Fruit fly (Drosophila melanogaster) whole organism: Measurements from ENCODE around the gene prg.

Experiments used
- CG8478 ChIP-seq: fragments of >200 bp; optimal IDR thresholded peaks from 2 replicates; lab custom pipeline; 2018; ENCODE audit warnings: inconsistent platforms
- Dll ChIP-seq: fragments of >200 bp; optimal IDR thresholded peaks from 2 replicates; lab custom pipeline; 2017
- EcR ChIP-seq, 2 experiments: fragments of >200 bp; optimal IDR thresholded peaks; 2 replicates each; lab custom pipeline; 2017; ENCODE audit warnings: missing biosample characterization in 2 of 2, missing genetic modification characterization in 2 of 2, missing genetic modification reagents in 2 of 2
- pan ChIP-seq: fragments of >200 bp; optimal IDR thresholded peaks from 2 replicates; lab custom pipeline; 2017
- psq ChIP-seq: fragments of >200 bp; optimal IDR thresholded peaks from 2 replicates; lab custom pipeline; 2017
- usp ChIP-seq: fragments of >200 bp; optimal IDR thresholded peaks from 2 replicates; lab custom pipeline; 2017; ENCODE audit warnings: missing biosample characterization, missing genetic modification characterization, mixed read lengths

The prg gene

DNA sequence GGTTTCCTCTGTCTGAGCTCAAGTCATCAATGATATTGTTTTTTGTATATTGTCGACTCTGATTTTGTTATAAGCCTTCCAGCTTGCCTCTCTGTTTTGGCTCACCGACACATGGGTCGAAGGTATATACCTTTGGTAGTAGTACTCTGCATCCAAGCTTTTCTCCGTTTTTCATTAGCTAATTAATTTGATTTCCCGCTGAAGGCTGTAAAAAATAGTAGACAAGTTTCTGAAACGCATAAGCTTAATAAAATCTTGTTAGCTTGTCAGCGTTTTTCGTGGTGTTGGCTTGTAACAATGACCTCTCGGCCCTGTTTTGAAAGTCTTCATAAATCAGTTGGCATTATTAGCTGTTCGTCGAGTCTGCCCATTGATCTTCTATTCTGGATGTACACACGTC is 16.5 kb downstream of the prg start:
- TF ChIP-seq pan, result no peak
- TF ChIP-seq EcR (GFP tag; optimal IDR thresholded peaks at IDR 0.05; lab: Kevin White, UChicago), result no peak
- TF ChIP-seq usp (GFP tag; lab: Kevin White, UChicago), result no peak
- TF ChIP-seq Dll (lab: Kevin White, UChicago), result no peak
- TF ChIP-seq psq (lab: Kevin White, UChicago), result no peak
- TF ChIP-seq CG8478 (lab: Kevin White, UChicago), result no peak

DNA sequence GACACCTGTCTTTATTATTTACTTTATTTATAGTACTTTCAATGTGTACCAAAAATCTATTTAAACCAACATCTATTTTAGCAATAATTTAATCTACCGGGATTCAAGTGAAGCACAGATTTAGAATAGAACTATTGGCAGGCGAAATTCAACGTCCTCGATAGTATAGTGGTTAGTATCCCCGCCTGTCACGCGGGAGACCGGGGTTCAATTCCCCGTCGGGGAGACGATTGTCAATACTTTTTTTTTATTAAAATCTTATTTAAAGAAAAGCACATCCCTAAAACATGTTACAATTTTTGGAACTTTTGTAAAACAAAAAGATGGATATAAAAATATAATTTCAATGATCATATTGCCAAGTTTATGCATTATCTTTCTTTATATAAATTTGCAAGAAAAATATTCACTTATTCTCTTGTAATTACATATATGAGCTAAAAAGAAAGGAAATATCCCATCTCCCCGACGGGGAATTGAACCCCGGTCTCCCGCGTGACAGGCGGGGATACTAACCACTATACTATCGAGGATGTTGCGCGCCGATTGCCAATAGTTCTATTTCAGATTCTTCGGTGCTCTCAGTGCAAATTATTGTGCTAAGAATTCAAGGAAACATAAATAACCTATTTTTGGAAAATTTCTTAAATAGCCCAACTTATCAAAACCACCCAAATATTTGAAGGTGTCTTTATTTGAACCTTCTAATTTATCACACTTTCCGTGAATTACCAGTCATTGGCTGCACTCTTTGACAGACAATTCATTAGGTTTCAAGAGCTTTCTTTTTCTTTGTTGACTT is 17.5 kb downstream of the prg start, which contains the start of gene CG43796:
CG43796 (plus strand) TSS at position 752 of the 802 bp plus-strand sequence.
- TF ChIP-seq CG8478 (lab: Kevin White, UChicago) (no peak), EcR (GFP tag; optimal IDR thresholded peaks at IDR 0.05; lab: Kevin White, UChicago) (no peak), usp (GFP tag; lab: Kevin White, UChicago) (no peak), Dll (lab: Kevin White, UChicago) (no peak), pan (no peak), psq (lab: Kevin White, UChicago) (no peak)

DNA sequence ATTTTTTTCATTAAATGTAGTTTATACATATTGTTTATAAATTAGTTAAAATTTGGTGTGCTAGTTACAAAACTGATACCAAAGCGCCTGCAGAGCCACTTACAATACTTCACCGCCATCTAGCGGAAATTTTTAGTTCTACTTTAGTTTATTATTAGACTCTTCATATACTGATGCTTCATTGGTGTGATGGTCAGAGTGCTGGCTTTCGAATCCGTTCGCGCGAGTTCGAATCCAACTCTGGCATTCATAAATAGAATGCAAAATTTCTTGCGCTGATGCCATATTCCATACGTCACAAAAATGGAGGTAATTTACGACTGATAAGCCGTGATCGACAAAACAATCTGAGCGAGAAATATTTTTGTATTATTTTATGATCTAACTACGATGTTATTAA is 21.3 kb downstream of the prg start:
- TF ChIP-seq pan (no peak), Dll (lab: Kevin White, UChicago) (no peak), psq (lab: Kevin White, UChicago) (no peak), usp (GFP tag; lab: Kevin White, UChicago) (no peak), CG8478 (lab: Kevin White, UChicago) (no peak), EcR (GFP tag; optimal IDR thresholded peaks at IDR 0.05; lab: Kevin White, UChicago) (no peak)

DNA sequence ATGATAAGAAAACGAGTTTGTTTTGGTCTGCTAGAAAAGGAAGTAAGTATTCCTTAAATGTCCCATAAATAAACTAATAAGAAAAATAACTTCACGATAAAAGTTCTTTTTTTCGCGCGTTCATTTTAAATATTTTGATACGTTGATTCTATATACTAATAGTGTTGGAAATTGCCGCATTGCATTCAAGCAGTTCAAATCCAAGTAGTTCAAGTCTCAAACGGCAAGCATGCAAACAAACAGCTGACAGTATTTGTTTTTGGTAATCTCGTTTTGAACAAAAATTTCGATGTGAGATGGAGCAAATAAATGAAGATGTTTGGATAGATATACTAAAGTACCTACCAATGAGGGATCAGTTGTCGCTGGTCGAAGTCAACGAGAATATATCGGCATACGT is 24.4 kb downstream of the prg start, which contains the start of gene CG13088:
CG13088 (plus strand) TSS at position 247 of the 400 bp plus-strand sequence.
- no peak for TF ChIP-seq Dll (lab: Kevin White, UChicago)
- no peak for TF ChIP-seq usp (GFP tag; lab: Kevin White, UChicago)
- no peak for TF ChIP-seq CG8478 (lab: Kevin White, UChicago)
- no peak for TF ChIP-seq psq (lab: Kevin White, UChicago)

DNA sequence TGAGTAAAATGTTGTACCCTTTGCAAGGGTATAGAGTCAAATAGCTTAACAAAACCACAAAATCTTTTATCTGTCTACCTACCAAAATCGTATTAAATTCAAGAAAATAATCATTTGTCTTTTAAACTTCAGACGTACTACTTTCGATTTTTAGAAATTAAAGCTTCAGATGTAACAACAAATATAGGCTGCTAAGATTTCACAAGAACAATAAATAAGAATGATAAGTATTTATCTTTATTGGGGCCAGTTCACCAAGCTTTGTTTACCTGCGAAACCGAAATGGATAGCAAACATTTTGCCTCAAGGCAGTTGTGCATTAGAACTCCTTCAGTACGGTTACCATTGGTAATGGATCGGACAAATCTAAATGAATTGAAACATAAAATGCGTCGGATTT is 26.2 kb downstream of the prg start, which contains the start of gene CG43400:
CG43400 (plus strand) TSS at position 301 of the 400 bp plus-strand sequence.
- no peak for TF ChIP-seq Dll (lab: Kevin White, UChicago)
- no peak for TF ChIP-seq EcR (GFP tag; optimal IDR thresholded peaks at IDR 0.05; lab: Kevin White, UChicago)
- no peak for TF ChIP-seq psq (lab: Kevin White, UChicago)
- no peak for TF ChIP-seq usp (GFP tag; lab: Kevin White, UChicago)
- TF ChIP-seq CG8478 (lab: Kevin White, UChicago), result no peak
- no peak for TF ChIP-seq pan

DNA sequence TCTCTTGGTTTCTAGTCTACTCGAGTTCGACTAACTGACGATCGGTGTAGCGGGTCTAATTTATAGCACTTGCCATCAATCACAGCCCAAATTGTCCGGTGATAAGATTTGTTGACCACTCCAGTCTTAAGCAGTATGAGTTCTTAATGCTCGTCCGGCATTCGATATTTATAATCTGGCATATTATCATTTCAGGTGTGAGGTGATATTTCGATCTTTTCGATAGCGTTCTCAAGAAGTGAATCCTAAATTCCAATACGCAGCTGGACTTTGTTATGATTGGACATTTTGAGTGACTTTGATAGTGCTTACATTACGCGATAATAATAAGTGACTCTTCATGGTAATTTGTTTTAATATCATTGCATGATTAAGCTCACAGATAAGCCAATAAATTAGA is 32.0 kb downstream of the prg start, which contains the start of gene Bace:
Bace (minus strand) TSS at position 39 of the 400 bp plus-strand sequence.
- no peak for TF ChIP-seq psq (lab: Kevin White, UChicago)

DNA sequence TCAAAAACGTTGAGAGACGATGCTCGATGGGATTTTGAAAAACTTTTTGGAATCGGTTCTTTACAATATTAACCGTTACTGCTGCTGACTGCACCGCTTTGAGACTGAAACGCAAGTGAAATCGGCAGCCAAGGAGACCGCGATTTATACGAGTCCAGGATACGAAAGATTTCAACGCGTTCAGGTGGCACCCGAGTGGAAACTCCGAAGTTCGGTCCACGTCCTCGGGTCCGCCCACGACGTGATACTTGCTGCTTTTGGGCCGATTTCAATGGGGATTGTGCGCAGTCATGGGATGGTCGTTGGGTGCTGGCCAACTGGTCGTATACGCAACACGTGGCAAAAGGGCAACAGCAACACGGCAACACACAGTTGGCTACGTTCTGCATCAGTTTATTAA is 42.4 kb downstream of the prg start, which contains the start of gene Dh31:
Dh31 (minus strand) TSS at position 117 of the 400 bp plus-strand sequence.
- TF ChIP-seq pan (no peak), usp (GFP tag; lab: Kevin White, UChicago) (no peak), psq (lab: Kevin White, UChicago) (no peak), CG8478 (lab: Kevin White, UChicago) (no peak), EcR (GFP tag; optimal IDR thresholded peaks at IDR 0.05; lab: Kevin White, UChicago) (no peak), Dll (lab: Kevin White, UChicago) (no peak)

DNA sequence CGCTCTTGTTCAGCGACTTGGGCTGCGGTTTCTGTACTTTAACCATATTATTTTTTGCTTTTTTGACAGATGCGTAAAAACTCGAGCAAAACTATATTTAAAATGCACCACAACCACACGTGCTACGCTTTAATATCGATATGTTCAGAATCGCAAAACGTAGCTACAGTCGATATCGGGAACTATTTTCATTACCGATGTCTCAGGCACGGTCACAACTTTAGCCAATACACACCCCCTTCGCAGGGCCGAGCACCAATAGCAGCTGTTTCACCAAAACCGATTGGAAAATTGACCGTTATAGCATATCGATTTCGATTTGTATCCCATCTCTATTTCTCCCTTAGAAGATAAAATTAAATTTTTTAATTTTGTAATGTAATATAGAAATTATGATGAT is 47.4 kb downstream of the prg start, which contains the start of gene CG13096:
CG13096 (minus strand) TSS at position 144 of the 400 bp plus-strand sequence.
- TF ChIP-seq EcR (GFP tag; optimal IDR thresholded peaks at IDR 0.05; lab: Kevin White, UChicago), result no peak
- no peak for TF ChIP-seq psq (lab: Kevin White, UChicago)
- no peak for TF ChIP-seq Dll (lab: Kevin White, UChicago)
- TF ChIP-seq usp (GFP tag; lab: Kevin White, UChicago), result no peak
- no peak for TF ChIP-seq CG8478 (lab: Kevin White, UChicago)
- TF ChIP-seq pan, result no peak

DNA sequence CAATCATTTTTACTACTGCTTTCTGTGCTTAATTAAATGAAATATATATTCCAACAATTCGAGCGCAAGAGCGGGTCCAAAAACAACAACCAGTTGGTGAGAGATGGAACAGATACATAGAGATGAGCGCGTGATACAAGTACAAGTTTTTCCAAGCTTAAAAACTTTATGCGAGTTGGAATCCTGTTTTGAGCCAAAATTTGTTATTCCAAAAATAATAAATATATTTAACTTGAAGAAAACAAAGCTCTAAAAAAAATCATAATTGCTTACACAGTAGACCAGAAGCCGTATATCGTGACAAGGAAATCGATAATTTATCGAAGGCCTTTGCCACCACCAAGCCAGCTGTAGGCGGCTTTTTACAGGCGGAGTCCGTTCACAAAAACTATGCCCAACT is 50.5 kb downstream of the prg start, which contains the start of the genes CG13097 and PIG-U:
CG13097 (minus strand) TSS at position 121 of the 400 bp plus-strand sequence.
PIG-U (plus strand) TSS at position 349 of the 400 bp plus-strand sequence.
- TF ChIP-seq pan (no peak), EcR (GFP tag; optimal IDR thresholded peaks at IDR 0.05; lab: Kevin White, UChicago) (no peak), CG8478 (lab: Kevin White, UChicago) (no peak)
